Worm (Caenorhabditis elegans) whole organism, young adult: ENCODE measurements around the gene clec-47.

Source experiments
- B0336.3 ChIP-seq: fragments of 200-800 bp; sonication (Bioruptor generic); IDR thresholded peaks from 2 replicates; pipeline ENCODE4 v1.3.6; 2022; ENCODE audit warnings: missing genetic modification characterization, missing compliant biosample characterization
- C17E4.6 ChIP-seq: fragments of 200-800 bp; sonication (Bioruptor generic); IDR thresholded peaks from 2 replicates; pipeline ENCODE4 v1.3.6; 2022; ENCODE audit warnings: missing genetic modification reagents, missing genetic modification characterization, missing compliant biosample characterization
- D2030.7 ChIP-seq: fragments of 200-800 bp; sonication (Bioruptor generic); IDR thresholded peaks from 2 replicates; pipeline ENCODE4 v1.3.6; 2022; ENCODE audit warnings: missing genetic modification reagents, missing genetic modification characterization, missing compliant biosample characterization
- K12H6.12 ChIP-seq: fragments of 200-800 bp; sonication (Bioruptor generic); optimal IDR thresholded peaks from 2 replicates; lab custom pipeline; 2018; ENCODE audit warnings: mild to moderate bottlenecking, missing genetic modification characterization, missing compliant biosample characterization
- T26A5.8 ChIP-seq: sonication (generic microtip); optimal IDR thresholded peaks from 2 replicates; lab custom pipeline; 2016; ENCODE audit warnings: missing genetic modification characterization, missing compliant biosample characterization
- Y53G8AR.9 ChIP-seq: fragments of 200-800 bp; sonication (Bioruptor generic); conservative IDR thresholded peaks from 2 replicates; pipeline ENCODE4 v1.3.6; 2022; ENCODE audit warnings: missing genetic modification reagents, missing genetic modification characterization, missing compliant biosample characterization
- Y95B8A.8 ChIP-seq: fragments of 200-800 bp; sonication (Bioruptor generic); IDR thresholded peaks from 2 replicates; pipeline ENCODE4 v1.3.6; 2022; ENCODE audit warnings: missing genetic modification reagents, missing genetic modification characterization, missing compliant biosample characterization
- aptf-2 ChIP-seq: fragments of 200-800 bp; sonication (Bioruptor generic); conservative IDR thresholded peaks from 2 replicates; pipeline ENCODE4 v1.3.6; 2022; ENCODE audit warnings: missing genetic modification reagents, missing genetic modification characterization, missing compliant biosample characterization
- bed-1 ChIP-seq: fragments of 200-800 bp; sonication (Bioruptor generic); IDR thresholded peaks from 2 replicates; pipeline ENCODE4 v1.3.6; 2022; ENCODE audit warnings: missing genetic modification reagents, missing genetic modification characterization, missing compliant biosample characterization
- ccch-3 ChIP-seq: fragments of 200-800 bp; sonication (Bioruptor generic); optimal IDR thresholded peaks from 2 replicates; lab custom pipeline; 2018; ENCODE audit warnings: mild to moderate bottlenecking, missing genetic modification characterization, missing compliant biosample characterization
- cebp-2 ChIP-seq: fragments of 200-800 bp; sonication (Bioruptor generic); IDR thresholded peaks from 2 replicates; pipeline ENCODE4 v1.3.6; 2022; ENCODE audit warnings: missing genetic modification characterization, missing compliant biosample characterization
- ceh-100 ChIP-seq: fragments of 200-800 bp; sonication (Bioruptor generic); IDR thresholded peaks from 2 replicates; pipeline ENCODE4 v1.3.6; 2022; ENCODE audit warnings: missing genetic modification reagents, missing genetic modification characterization, missing compliant biosample characterization
- ceh-27 ChIP-seq: fragments of 200-800 bp; sonication (Bioruptor generic); optimal IDR thresholded peaks from 2 replicates; lab custom pipeline; 2018; ENCODE audit warnings: mild to moderate bottlenecking, missing genetic modification characterization, moderate library complexity, missing compliant biosample characterization
- dpl-1 ChIP-seq: fragments of 150-350 bp; optimal IDR thresholded peaks from 2 replicates; lab custom pipeline; 2014; ENCODE audit warnings: missing biosample characterization, missing genetic modification reagents, missing genetic modification characterization
- efl-1 ChIP-seq: fragments of 150-350 bp; optimal IDR thresholded peaks from 2 replicates; lab custom pipeline; 2014; ENCODE audit warnings: missing biosample characterization, missing genetic modification reagents, missing genetic modification characterization
- egl-44 ChIP-seq: fragments of 200-800 bp; sonication (Bioruptor generic); IDR thresholded peaks from 2 replicates; pipeline ENCODE4 v1.3.6; 2022; ENCODE audit warnings: missing genetic modification reagents, missing genetic modification characterization, missing compliant biosample characterization
- ekl-4 ChIP-seq: fragments of 200-800 bp; sonication (Bioruptor generic); IDR thresholded peaks from 2 replicates; pipeline ENCODE4 v1.3.6; 2022; ENCODE audit warnings: missing genetic modification reagents, missing genetic modification characterization, missing compliant biosample characterization
- ets-4 ChIP-seq: fragments of 200-800 bp; sonication (Bioruptor generic); optimal IDR thresholded peaks from 2 replicates; lab custom pipeline; 2018; ENCODE audit warnings: mild to moderate bottlenecking, missing genetic modification characterization, missing compliant biosample characterization
- him-1 ChIP-seq: sonication (generic microtip); optimal IDR thresholded peaks from 2 replicates; lab custom pipeline; 2016; ENCODE audit warnings: missing genotype, missing genetic modification reagents, missing genetic modification characterization, missing compliant biosample characterization
- hmg-1.2 ChIP-seq: fragments of 200-800 bp; sonication (Bioruptor generic); IDR thresholded peaks from 2 replicates; pipeline ENCODE4 v1.3.6; 2022; ENCODE audit warnings: missing genetic modification reagents, missing genetic modification characterization, missing compliant biosample characterization
- let-607 ChIP-seq, 2 experiments: fragments of 200-800 bp in 1 of 2; sonication (Bioruptor generic) in 1 of 2; sonication (generic microtip) in 1 of 2; optimal IDR thresholded peaks; 2 replicates each; lab custom pipeline; 2016 to 2018; ENCODE audit warnings: mild to moderate bottlenecking in 2 of 2, missing compliant biosample characterization in 2 of 2, missing genetic modification characterization in 2 of 2, moderate library complexity in 2 of 2, missing genotype in 1 of 2
- lin-26 ChIP-seq: fragments of 200-800 bp; sonication (Bioruptor generic); IDR thresholded peaks from 2 replicates; pipeline ENCODE4 v1.3.6; 2022; ENCODE audit warnings: missing genetic modification reagents, missing genetic modification characterization, missing compliant biosample characterization
- lin-35 ChIP-seq, 3 experiments: fragments of 150-350 bp in 2 of 3; sonication (generic microtip) in 1 of 3; optimal IDR thresholded peaks; 2 replicates each; lab custom pipeline; 2014 to 2018; ENCODE audit warnings: missing biosample characterization in 3 of 3, missing genetic modification characterization in 3 of 3, missing genetic modification reagents in 3 of 3
- lin-40 ChIP-seq: sonication (generic microtip); optimal IDR thresholded peaks from 2 replicates; lab custom pipeline; 2016; ENCODE audit warnings: missing genetic modification characterization, mild to moderate bottlenecking, missing compliant biosample characterization, missing genotype, missing genetic modification reagents
- lin-54 ChIP-seq: fragments of 200-800 bp; sonication (Bioruptor generic); optimal IDR thresholded peaks from 2 replicates; lab custom pipeline; 2018; ENCODE audit warnings: mild to moderate bottlenecking, missing genetic modification characterization, missing compliant biosample characterization
- lir-1 ChIP-seq: fragments of 200-800 bp; sonication (Bioruptor generic); conservative IDR thresholded peaks from 2 replicates; pipeline ENCODE4 v1.3.6; 2022; ENCODE audit warnings: missing genetic modification reagents, missing genetic modification characterization, missing compliant biosample characterization
- madf-3 ChIP-seq: fragments of 200-800 bp; sonication (Bioruptor generic); IDR thresholded peaks from 2 replicates; pipeline ENCODE4 v1.3.6; 2022; ENCODE audit warnings: missing genetic modification reagents, missing genetic modification characterization, missing compliant biosample characterization
- madf-8 ChIP-seq: fragments of 200-800 bp; sonication (Bioruptor generic); conservative IDR thresholded peaks from 2 replicates; pipeline ENCODE4 v1.3.6; 2022; ENCODE audit warnings: missing genetic modification reagents, missing genetic modification characterization, missing compliant biosample characterization
- mxl-1 ChIP-seq: sonication (generic microtip); optimal IDR thresholded peaks from 2 replicates; lab custom pipeline; 2016; ENCODE audit warnings: missing genetic modification characterization, missing compliant biosample characterization
- nfya-1 ChIP-seq: sonication (generic microtip); optimal IDR thresholded peaks from 2 replicates; lab custom pipeline; 2017; ENCODE audit warnings: antibody characterized with exemption, missing compliant biosample characterization, missing genetic modification characterization, borderline replicate concordance; ENCODE audit not compliant: insufficient read depth
- pbrm-1 ChIP-seq: fragments of 200-800 bp; sonication (Bioruptor generic); IDR thresholded peaks from 2 replicates; pipeline ENCODE4 v1.3.6; 2022; ENCODE audit warnings: missing genetic modification reagents, missing genetic modification characterization, missing compliant biosample characterization
- pha-4 ChIP-seq: fragments of 150-350 bp; sonication (generic microtip); optimal IDR thresholded peaks from 2 replicates; lab custom pipeline; 2014; ENCODE audit warnings: missing biosample characterization, missing genetic modification reagents, missing genetic modification characterization
- rcor-1 ChIP-seq: fragments of 200-800 bp; sonication (Bioruptor generic); IDR thresholded peaks from 2 replicates; pipeline ENCODE4 v1.3.6; 2022; ENCODE audit warnings: missing genetic modification reagents, missing genetic modification characterization, missing compliant biosample characterization
- rec-8 ChIP-seq, 2 experiments: sonication (generic microtip); optimal IDR thresholded peaks; 2 replicates each; lab custom pipeline; 2016; ENCODE audit warnings: mild to moderate bottlenecking in 2 of 2, missing genetic modification characterization in 2 of 2, missing genetic modification reagents in 2 of 2, missing genotype in 2 of 2, missing biosample characterization in 1 of 2, missing compliant biosample characterization in 1 of 2, moderate library complexity in 1 of 2
- rpc-1 ChIP-seq, 2 experiments: fragments of 150-350 bp in 1 of 2; sonication (generic microtip) in 1 of 2; optimal IDR thresholded peaks; 2 replicates each; lab custom pipeline; 2014 to 2018; ENCODE audit warnings: missing biosample characterization in 1 of 2, missing genetic modification characterization in 1 of 2, missing genetic modification reagents in 1 of 2, missing genotype in 1 of 2
- sea-2 ChIP-seq: fragments of 200-800 bp; sonication (Bioruptor generic); IDR thresholded peaks from 2 replicates; pipeline ENCODE4 v1.3.6; 2022; ENCODE audit warnings: missing genetic modification characterization, missing compliant biosample characterization
- snpc-1.3 ChIP-seq: sonication (generic microtip); optimal IDR thresholded peaks from 2 replicates; lab custom pipeline; 2017; ENCODE audit warnings: missing genetic modification characterization, mild to moderate bottlenecking, missing compliant biosample characterization, antibody characterized with exemption, moderate library complexity, missing genotype, missing genetic modification reagents; ENCODE audit not compliant: insufficient read depth
- snpc-4 ChIP-seq, 5 experiments: fragments of 150-350 bp in 1 of 5; sonication (generic microtip) in 4 of 5; optimal IDR thresholded peaks; 2 replicates each; lab custom pipeline; 2014 to 2018; ENCODE audit warnings: missing genetic modification characterization in 5 of 5, missing biosample characterization in 3 of 5, antibody characterized with exemption in 2 of 5, mild to moderate bottlenecking in 2 of 5, missing compliant biosample characterization in 2 of 5, missing genotype in 2 of 5, moderate library complexity in 2 of 5, missing genetic modification reagents in 1 of 5
- unc-130 ChIP-seq: sonication (generic microtip); optimal IDR thresholded peaks from 2 replicates; lab custom pipeline; 2016; ENCODE audit warnings: missing genetic modification reagents, missing genetic modification characterization, missing compliant biosample characterization
- xnd-1 ChIP-seq: sonication (generic microtip); optimal IDR thresholded peaks from 2 replicates; lab custom pipeline; 2016; ENCODE audit warnings: missing genotype, missing genetic modification reagents, missing genetic modification characterization, missing compliant biosample characterization
- zim-3 ChIP-seq: sonication (generic microtip); optimal IDR thresholded peaks from 2 replicates; lab custom pipeline; 2017; ENCODE audit warnings: mild to moderate bottlenecking, missing genetic modification characterization, moderate library complexity, missing compliant biosample characterization
- ztf-28 ChIP-seq: fragments of 200-800 bp; sonication (Bioruptor generic); IDR thresholded peaks from 2 replicates; pipeline ENCODE4 v1.3.6; 2022; ENCODE audit warnings: missing genetic modification reagents, missing genetic modification characterization, missing compliant biosample characterization

Gene clec-47

DNA sequence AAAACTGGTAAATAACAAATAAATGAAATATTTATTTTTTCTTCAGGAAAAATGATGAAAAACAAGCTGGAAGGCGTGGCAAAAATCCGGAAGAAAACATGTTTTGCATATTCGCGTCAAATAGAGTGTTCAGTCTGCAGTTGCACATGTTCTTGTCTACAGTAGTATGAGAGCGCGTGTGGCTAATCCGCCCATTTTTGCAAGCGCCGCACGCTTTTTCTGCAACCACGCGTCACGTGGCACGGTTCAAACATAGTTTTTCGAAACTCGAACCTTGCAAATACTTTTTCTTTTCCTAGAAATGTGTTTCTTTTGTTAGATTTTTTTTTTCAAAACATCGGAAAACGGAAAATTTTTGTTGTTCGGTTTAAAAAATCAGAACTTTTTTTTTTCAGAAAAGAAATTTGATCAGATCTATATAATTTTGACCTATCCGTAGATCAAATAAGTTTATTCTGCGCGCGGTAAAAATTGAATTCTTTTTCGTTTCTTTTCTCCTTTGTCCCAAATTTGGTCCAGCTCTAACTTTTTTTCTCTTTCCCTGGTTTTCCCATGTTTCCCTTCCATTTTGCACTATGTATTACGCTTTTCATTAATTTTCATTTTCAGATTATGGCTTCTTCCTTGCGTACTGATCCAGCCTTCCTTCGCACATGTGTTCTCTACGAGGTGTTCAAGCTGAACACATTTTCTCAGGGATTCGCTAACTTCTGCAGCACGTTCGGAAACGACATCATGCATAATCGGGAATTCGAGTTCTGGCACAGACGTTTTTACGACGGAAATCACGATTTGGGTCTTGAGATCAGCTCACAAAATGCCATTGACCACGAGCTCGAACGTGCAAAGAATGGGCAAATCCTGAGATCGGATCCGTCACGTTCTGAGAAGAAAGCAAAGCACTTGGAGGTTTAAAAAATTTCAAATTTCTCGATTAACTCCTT, 8.8 kb downstream of the clec-47 start, which contains the start of gene Y75B12B.1 (continued):
- TF ChIP-seq madf-8 (peak; percentile 66), snpc-1.3 (tag; lab: Kevin White, UChicago) (peak; percentile 34), pbrm-1 (GFP tag; lab: Robert Waterston, UW) (peak; percentile 69; the same call in 1 of the 2 replicates), lin-26 (GFP tag; lab: Robert Waterston, UW) (no peak), him-1 (tag; lab: Kevin White, UChicago) (peak; percentile 85), rcor-1 (GFP tag; lab: Robert Waterston, UW) (peak; percentile 46), B0336.3 (GFP tag; lab: Robert Waterston, UW) (peak; percentile 84), lin-35 (GFP tag; optimal IDR thresholded peaks at IDR 0.05; lab: Kevin White, UChicago) (peak in 2 of 3 experiments; percentile 37 to 39), ekl-4 (GFP tag; lab: Robert Waterston, UW) (0 out of 2 replicates have a peak, but pooled peaks have one; percentile 52), ztf-28 (GFP tag; lab: Robert Waterston, UW) (0 out of 2 replicates have a peak, but pooled peaks have one; percentile 57), D2030.7 (GFP tag; lab: Robert Waterston, UW) (peak; percentile 89), xnd-1 (tag; lab: Kevin White, UChicago) (peak; percentile 95), rpc-1 (optimal IDR thresholded peaks at IDR 0.05; lab: Kevin White, UChicago) (no peak), rpc-1 (tag; optimal IDR thresholded peaks at IDR 0.05; lab: Kevin White, UChicago) (peak; percentile 10), pha-4 (no peak), rec-8 (tag; optimal IDR thresholded peaks at IDR 0.05; lab: Kevin White, UChicago) (peak in 1 of 2 experiments; percentile 29), Y95B8A.8 (no peak), ceh-27 (GFP tag; lab: Kevin White, UChicago) (no peak), hmg-1.2 (GFP tag; lab: Robert Waterston, UW) (peak; percentile 9; the same call in 1 of the 2 replicates), aptf-2 (no peak), snpc-4 (GFP tag; optimal IDR thresholded peaks at IDR 0.05; lab: Kevin White, UChicago) (no peak), snpc-4 (tag; optimal IDR thresholded peaks at IDR 0.05; lab: Kevin White, UChicago) (peak in 1 of 4 experiments; percentile 25), ceh-100 (GFP tag; lab: Robert Waterston, UW) (peak; percentile 79), lin-40 (tag; lab: Kevin White, UChicago) (no peak), egl-44 (GFP tag; lab: Robert Waterston, UW) (no peak), ccch-3 (GFP tag; lab: Kevin White, UChicago) (no peak), unc-130 (GFP tag; lab: Kevin White, UChicago) (peak; percentile 2), mxl-1 (tag; lab: Kevin White, UChicago) (no peak)

DNA sequence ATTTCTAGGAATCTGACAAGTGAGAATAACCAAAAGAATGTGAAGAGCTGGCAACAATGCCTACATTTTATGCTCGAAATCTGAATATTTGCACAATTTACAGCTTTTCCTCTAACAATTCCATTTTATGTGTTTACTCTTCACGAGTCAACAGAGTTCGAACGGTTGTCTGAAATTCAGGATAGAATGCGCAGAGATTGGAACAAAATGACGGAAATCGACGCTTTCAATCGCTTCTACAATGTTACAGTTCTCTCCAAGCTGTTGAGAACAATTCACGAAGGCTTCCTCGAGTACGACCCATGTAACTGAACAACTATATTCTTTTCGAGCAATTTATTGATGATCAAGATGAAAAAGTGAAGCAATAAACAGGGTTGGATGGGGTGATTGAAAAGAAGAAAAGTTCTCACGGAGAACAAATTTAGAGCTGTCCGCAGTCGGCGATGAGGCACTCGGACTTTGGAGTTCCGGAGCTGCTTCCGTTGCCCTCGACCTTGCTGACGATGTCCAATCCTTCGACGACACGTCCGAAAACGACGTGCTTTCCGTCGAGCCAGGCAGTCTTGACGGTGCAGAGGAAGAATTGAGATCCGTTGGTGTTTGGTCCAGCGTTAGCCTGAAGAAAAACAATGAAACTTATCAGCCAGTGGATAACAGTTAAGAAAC, 10.8 kb downstream of the clec-47 start, which contains the start of gene Y75B12B.3:
Y75B12B.3 (minus strand) TSS at position 21 of the 669 bp plus-strand sequence.
- TF ChIP-seq T26A5.8 (tag; lab: Kevin White, UChicago): peak; percentile 24
- 0 out of 2 replicates have a peak, but pooled peaks have one; percentile 3 for TF ChIP-seq madf-3
- TF ChIP-seq efl-1 (GFP tag; lab: Kevin White, UChicago): no peak
- TF ChIP-seq C17E4.6 (GFP tag; lab: Robert Waterston, UW): 0 out of 2 replicates have a peak, but pooled peaks have one; percentile 27
- peak; percentile 62 for TF ChIP-seq lin-54 (GFP tag; lab: Kevin White, UChicago)
- no peak for TF ChIP-seq K12H6.12 (tag; lab: Kevin White, UChicago)
- no peak for TF ChIP-seq zim-3
- no peak for TF ChIP-seq lir-1 (GFP tag; lab: Robert Waterston, UW)
- no peak for TF ChIP-seq let-607 (tag; optimal IDR thresholded peaks at IDR 0.05; lab: Kevin White, UChicago)
- no peak for TF ChIP-seq nfya-1 (tag; lab: Kevin White, UChicago)
- no peak for TF ChIP-seq cebp-2
- no peak for TF ChIP-seq sea-2 (GFP tag; lab: Robert Waterston, UW)
- TF ChIP-seq snpc-1.3 (tag; lab: Kevin White, UChicago): peak; percentile 43
- TF ChIP-seq Y53G8AR.9 (GFP tag; lab: Robert Waterston, UW): peak; percentile 67; the same call in 1 of the 2 replicates
- no peak for TF ChIP-seq dpl-1 (GFP tag; lab: Kevin White, UChicago)
- no peak for TF ChIP-seq ceh-27 (GFP tag; lab: Kevin White, UChicago)
- TF ChIP-seq ccch-3 (GFP tag; lab: Kevin White, UChicago): no peak
- no peak for TF ChIP-seq ets-4 (GFP tag; lab: Kevin White, UChicago)
- no peak for TF ChIP-seq bed-1 (GFP tag; lab: Robert Waterston, UW)
